Worm (Caenorhabditis elegans) whole organism, dauer: ENCODE results near the gene trpp-4.
"Not testable (repeated sequence)": the region's sequence is repeated elsewhere in the genome, so short reads cannot be mapped to it uniquely, and the experiment has no call there.

ENCODE experiments used
- unc-62 ChIP-seq: sonication (generic microtip); optimal IDR thresholded peaks from 2 replicates; lab custom pipeline; 2017; ENCODE audit warnings: missing biosample characterization, missing genetic modification reagents, missing genetic modification characterization

trpp-4 gene

ce11 chrV:9391959-9392358, 8.2 kb upstream of the trpp-4 start:
- TF ChIP-seq unc-62 (GFP tag; lab: Kevin White, UChicago), result no peak

ce11 chrV:9394938-9395639, 5.0 kb upstream of the trpp-4 start:
- no peak for TF ChIP-seq unc-62 (GFP tag; lab: Kevin White, UChicago)

ce11 chrV:9406890-9407289, 6.8 kb downstream of the trpp-4 start:
- TF ChIP-seq unc-62 (GFP tag; lab: Kevin White, UChicago), result no peak

DNA sequence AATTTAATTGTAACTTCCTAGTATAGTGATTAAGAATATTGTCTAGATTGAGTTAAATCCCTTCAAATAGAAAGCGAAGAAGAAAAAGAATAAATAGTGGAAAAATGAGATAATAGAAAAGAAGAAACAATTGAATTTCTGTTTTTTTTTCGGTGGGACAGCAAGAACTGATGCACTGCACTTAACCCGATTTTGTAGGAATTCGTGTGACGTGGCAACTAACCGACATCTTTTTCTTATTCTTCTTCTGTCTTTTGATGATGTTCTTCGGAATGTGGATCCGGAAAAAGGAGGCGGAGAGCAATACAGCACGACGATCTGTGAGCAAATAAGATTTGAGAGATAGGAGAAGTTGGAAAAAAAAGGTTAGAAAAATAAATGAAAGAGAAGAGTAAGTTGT, 8.7 kb downstream of the trpp-4 start:
- no peak for TF ChIP-seq unc-62 (GFP tag; lab: Kevin White, UChicago)

DNA sequence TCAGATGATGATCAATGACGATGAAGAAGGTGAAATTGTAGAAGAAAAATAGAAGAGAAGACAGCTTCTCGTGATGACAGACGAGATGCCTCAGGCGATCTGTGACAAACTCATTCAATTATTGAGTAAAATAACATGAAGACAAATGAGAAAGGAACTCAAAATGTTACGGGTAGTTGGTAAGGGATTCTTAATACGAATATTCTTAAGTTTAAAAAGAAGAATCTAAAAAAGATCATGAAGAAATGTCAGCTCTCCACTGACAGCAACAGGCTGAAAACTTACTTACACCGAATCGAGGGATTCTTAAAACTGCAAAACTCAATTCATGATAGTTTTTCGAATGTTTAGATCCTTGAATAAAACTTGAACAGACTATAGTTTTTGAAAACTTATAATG, 14.4 kb downstream of the trpp-4 start, which contains the start of gene F36D4.4:
Gene F36D4.4 (minus strand): TSS at position 101 of the 400 bp plus-strand sequence.
- TF ChIP-seq unc-62 (GFP tag; lab: Kevin White, UChicago), result no peak

- TF ChIP-seq unc-62 (GFP tag; lab: Kevin White, UChicago), result no peak
Observed at ce11 chrV:9416624-9417023, 16.5 kb downstream of the trpp-4 start, which contains the start of gene F36D4.1. F36D4.1 (plus strand) TSS chrV:9416924.

DNA sequence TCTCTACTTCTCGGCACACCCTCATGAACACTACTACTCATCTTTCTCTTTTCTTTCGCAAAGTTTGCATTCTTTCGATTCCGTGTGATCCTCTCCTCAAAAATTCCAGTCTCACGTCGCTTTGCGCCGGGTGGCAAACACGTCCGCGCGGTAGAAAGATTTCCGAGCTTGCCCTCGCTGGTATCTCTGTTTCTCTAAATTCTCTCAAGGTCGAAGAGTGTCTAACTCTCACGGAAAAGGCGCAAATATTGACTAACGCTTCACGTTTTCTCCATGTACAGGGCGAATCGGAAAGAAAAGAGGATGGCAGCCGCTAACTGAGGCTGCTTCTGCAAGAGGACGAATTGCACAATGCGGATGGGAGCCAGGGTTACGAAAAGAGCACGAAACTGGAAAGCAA, 22.6 kb downstream of the trpp-4 start:
- no peak for TF ChIP-seq unc-62 (GFP tag; lab: Kevin White, UChicago)

DNA sequence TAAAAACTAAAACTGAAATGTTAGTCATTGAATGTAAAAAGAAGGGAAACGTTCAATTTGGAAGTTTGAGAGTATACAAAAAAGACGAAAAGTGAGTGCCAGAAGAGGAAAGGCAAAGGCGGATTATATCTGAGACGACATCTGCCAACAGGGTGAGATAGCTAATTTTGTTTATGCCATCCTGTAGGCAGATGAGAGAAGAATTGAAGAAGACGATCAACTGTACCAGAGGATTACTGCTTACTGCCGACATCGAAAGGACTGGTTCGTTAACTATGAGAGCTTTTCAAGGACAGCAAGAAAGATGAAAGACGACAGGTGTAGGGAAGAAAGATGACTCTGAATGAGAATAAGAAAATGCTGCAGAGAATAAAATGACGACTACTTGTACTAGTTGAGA, 23.4 kb downstream of the trpp-4 start:
- TF ChIP-seq unc-62 (GFP tag; lab: Kevin White, UChicago), result no peak

DNA sequence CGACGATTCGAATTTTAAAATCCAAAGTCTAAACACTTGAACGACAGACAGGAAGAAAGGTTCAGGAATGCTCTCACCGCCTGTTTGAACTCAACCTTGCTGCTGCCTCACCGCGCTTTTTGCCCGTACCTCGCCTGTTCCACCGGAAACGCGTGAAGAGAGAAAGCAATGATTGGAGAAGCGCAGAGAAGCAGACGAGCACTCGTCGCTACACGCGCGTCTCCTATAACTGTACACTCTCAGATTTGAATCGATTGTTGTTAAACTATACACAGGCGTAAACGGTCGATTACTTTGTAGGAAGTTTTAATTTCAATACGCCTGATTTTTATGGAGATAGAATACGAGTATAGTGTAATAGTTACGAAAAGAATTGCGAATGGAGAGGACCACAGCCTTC, 24.4 kb downstream of the trpp-4 start:
- TF ChIP-seq unc-62 (GFP tag; lab: Kevin White, UChicago), result no peak

- no peak for TF ChIP-seq unc-62 (GFP tag; lab: Kevin White, UChicago)
Observed at ce11 chrV:9425593-9425992, 25.5 kb downstream of the trpp-4 start, which contains the start of gene F36D4.5. F36D4.5 (minus strand) TSS chrV:9425817.

DNA sequence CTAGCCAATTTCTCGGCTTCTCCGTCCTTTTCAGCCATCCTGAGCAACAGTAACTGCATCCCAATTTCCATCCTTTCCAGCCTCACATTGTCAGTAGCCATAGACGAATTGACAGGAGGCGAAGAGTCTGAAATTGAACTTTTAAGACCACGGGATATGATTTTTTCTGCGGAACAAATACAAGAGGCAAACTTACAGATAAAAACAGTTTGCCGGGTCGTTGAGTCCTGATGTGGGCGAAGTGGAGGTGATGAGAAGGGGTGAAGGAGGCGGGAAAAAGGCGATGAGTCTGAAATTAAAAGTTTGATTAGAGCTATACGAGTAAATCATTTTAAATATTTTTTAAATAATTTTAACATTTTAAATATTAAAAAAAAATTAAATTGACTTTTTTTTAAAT, 26.9 kb downstream of the trpp-4 start, which contains the start of gene F36D4.6:
Gene F36D4.6 (minus strand): TSS at position 101 of the 400 bp plus-strand sequence.
- TF ChIP-seq unc-62 (GFP tag; lab: Kevin White, UChicago), result no peak

DNA sequence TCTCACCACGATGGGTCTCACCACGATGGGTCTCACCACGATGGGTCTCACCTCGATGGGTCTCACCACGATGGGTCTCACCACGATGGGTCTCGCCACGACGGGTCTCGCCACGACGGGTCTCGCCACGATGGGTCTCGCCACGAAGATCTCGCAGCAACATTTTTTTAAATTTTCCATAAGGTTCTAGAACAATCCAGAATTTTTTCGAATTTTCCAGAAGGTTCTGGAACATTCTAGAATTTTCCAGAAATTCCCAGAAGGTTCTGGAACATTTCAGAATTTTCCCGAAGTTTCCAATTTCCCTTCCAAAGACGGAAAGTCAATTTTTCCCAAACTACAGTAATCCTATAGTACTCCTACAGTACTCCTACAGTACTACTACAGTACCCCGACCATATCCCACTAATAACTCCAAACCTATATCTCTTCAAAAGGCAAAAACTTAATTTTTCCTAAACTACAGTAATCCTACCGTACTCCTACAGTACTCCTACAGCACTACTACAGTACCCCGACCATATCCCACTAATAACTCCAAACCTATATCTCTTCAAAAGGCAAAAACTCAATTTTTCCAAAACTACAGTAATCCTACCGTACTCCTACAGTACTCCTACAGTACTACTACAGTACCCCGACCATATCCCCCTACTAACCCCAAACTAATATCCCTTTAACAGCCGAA, 39.3 kb downstream of the trpp-4 start, which contains the start of gene Y54B9A.1:
Gene Y54B9A.1 (minus strand): TSS at position 235 of the 688 bp plus-strand sequence.
- TF ChIP-seq unc-62 (GFP tag; lab: Kevin White, UChicago), result not testable (repeated sequence)

DNA sequence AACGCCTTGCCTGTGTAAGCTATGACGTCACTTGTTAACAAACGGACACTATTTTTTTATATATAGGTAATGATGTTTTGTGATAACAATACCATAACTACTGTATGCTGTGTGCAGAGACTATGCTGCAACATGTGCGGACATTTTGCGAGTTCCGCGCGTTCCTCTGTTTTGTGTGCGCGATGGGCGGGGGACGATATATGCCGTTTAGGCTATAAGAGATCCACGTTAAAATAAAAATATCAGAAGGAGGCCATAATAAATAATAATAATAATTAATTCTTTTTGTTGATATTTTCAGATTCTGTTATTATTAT, 39.8 kb downstream of the trpp-4 start:
- TF ChIP-seq unc-62 (GFP tag; lab: Kevin White, UChicago), result no peak

- no peak for TF ChIP-seq unc-62 (GFP tag; lab: Kevin White, UChicago)
Observed at ce11 chrV:9441046-9441445, 40.9 kb downstream of the trpp-4 start.

DNA sequence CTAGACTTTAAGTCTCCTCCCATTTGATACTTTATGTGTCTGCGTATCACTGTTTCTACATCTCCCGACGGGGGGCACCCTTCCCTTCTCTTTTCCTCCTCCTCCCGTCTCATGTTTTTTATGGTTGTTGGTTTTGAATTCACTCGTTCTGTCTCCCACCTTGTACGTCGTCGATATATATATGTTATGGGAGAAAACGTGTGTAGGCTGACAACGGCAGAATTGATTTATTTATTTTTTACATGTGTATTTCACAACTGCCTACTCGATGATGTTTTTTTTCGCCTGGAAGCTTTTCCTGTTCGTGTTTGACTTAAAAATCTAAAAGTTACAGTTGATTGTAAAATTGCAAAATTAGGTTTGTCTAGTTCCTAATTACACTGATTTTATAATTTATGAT, 42.3 kb downstream of the trpp-4 start:
- TF ChIP-seq unc-62 (GFP tag; lab: Kevin White, UChicago), result no peak

- TF ChIP-seq unc-62 (GFP tag; lab: Kevin White, UChicago), result no peak
Observed at ce11 chrV:9443109-9443508, 43.0 kb downstream of the trpp-4 start.

ce11 chrV:9443748-9444147, 43.6 kb downstream of the trpp-4 start, which contains the start of gene wdr-62:
wdr-62 (plus strand) TSS chrV:9444048.
- no peak for TF ChIP-seq unc-62 (GFP tag; lab: Kevin White, UChicago)
